Worm (Caenorhabditis elegans): Measurements from ENCODE around the gene C35C5.9.

ce11 chrX:11491835-11492234, 44.5 kb upstream of the C35C5.9 start:
- TF ChIP-seq bed-3 (GFP tag; optimal IDR thresholded peaks at IDR 0.05) (no peak), elt-1 (tag; optimal IDR thresholded peaks at IDR 0.05; ENCODE audit: borderline replicate concordance, insufficient read depth) (no peak), nhr-28 (tag; optimal IDR thresholded peaks at IDR 0.05) (no peak), elt-3 (tag; optimal IDR thresholded peaks at IDR 0.05) (no peak)

Measured in whole organism, mixed stage, embryonic.